Comparison of ENCODE assay signal across 3 fruit fly cellular contexts in the genomic region with DNA sequence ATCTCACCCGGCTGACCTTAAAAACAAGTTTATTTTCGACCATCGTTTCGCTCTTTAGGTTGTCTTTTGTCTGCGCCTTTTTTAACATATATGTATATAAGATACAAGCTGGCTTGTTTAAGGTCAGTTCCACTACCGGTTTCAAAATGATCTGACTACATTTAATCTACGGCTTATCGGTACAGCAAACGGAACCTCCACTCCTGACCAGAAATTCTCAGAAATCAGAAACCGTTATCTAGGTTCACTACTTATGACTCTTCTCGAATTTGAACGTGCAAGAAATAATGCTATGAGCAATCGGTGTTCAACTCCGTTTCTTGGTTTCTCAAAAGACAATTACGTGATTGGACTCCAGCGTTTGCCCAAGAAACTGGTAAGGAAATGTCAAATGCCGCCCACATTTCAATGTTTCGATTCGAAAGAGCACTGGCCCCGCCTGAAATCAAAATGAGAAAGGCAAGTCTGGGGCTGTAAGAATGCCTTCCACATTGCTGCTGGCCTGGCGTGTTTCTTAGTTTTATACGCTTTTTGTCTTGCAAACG.
TF ChIP-seq lines count a peak whose summit lies in the region.

No protein-coding gene starts in this region.

- TF ChIP-seq CTCF in whole organism, embryonic (GFP tag; optimal IDR thresholded peaks at IDR 0.05; lab: Kevin White, UChicago), result no peak

TF ChIP-seq in whole organism, embryonic, 481 proteins besides CTCF, POLR2A, EP300 and RAD21:
- TF ChIP-seq CG15269 (tag; optimal IDR thresholded peaks at IDR 0.05; lab: Kevin White, UChicago), result peak; percentile 31
- peak in 1 of 2 experiments; percentile 18 for TF ChIP-seq Eip74EF (GFP tag; optimal IDR thresholded peaks at IDR 0.05; lab: Kevin White, UChicago)
- TF ChIP-seq Stat92E (GFP tag; optimal IDR thresholded peaks at IDR 0.05; lab: Kevin White, UChicago), result peak in 1 of 3 experiments; percentile 64
- TF ChIP-seq onecut (GFP tag; IDR thresholded peaks at IDR 0.05; lab: Robert Waterston, UW), result no peak
- TF ChIP-seq kni (GFP tag; optimal IDR thresholded peaks at IDR 0.05; lab: Kevin White, UChicago), result peak; percentile 20
- TF ChIP-seq Hr78 (GFP tag; optimal IDR thresholded peaks at IDR 0.05; lab: Kevin White, UChicago), result peak in 1 of 2 experiments; percentile 28
- peak; percentile 45; the same call in 1 of the 4 replicates for TF ChIP-seq chinmo (GFP tag; IDR thresholded peaks at IDR 0.05; lab: Robert Waterston, UW; ENCODE audit: partially characterized antibody)
- no peak for TF ChIP-seq lov (optimal IDR thresholded peaks at IDR 0.05; lab: Kevin White, UChicago)
- no peak for TF ChIP-seq lov (GFP tag; IDR thresholded peaks at IDR 0.05; lab: Robert Waterston, UW)
- TF ChIP-seq Tbp (GFP tag; optimal IDR thresholded peaks at IDR 0.05; lab: Kevin White, UChicago), result no peak
- TF ChIP-seq eve (GFP tag; optimal IDR thresholded peaks at IDR 0.05; lab: Kevin White, UChicago), result no peak
- no peak for TF ChIP-seq pzg (GFP tag; optimal IDR thresholded peaks at IDR 0.05; lab: Kevin White, UChicago)
- TF ChIP-seq CG9876 (GFP tag; optimal IDR thresholded peaks at IDR 0.05; lab: Kevin White, UChicago), result no peak
- TF ChIP-seq CG11695 (GFP tag; IDR thresholded peaks at IDR 0.05; lab: Robert Waterston, UW), result peak; percentile 55; the same call in 2 of the 3 replicates
- TF ChIP-seq nerfin-2 (GFP tag; IDR thresholded peaks at IDR 0.05; lab: Robert Waterston, UW; ENCODE audit: partially characterized antibody), result 0 out of 2 replicates have a peak, but pooled peaks have one; percentile 18

TF ChIP-seq in whole organism, prepupa, 60 proteins besides CTCF, POLR2A, EP300 and RAD21:
- TF ChIP-seq Sox102F (GFP tag; optimal IDR thresholded peaks at IDR 0.05; lab: Kevin White, UChicago), result no peak
- TF ChIP-seq Gug (GFP tag; IDR thresholded peaks at IDR 0.05; lab: Robert Waterston, UW), result no peak
- TF ChIP-seq Ets21C (GFP tag; optimal IDR thresholded peaks at IDR 0.05; lab: Kevin White, UChicago), result no peak
- no peak for TF ChIP-seq fd59A (GFP tag; optimal IDR thresholded peaks at IDR 0.05; lab: Kevin White, UChicago)
- peak; percentile 35 for TF ChIP-seq Eip78C (GFP tag; lab: Kevin White, UChicago)
- TF ChIP-seq OdsH (GFP tag; optimal IDR thresholded peaks at IDR 0.05; lab: Kevin White, UChicago), result no peak
- TF ChIP-seq CG10631 (GFP tag; optimal IDR thresholded peaks at IDR 0.05; lab: Kevin White, UChicago), result no peak
- TF ChIP-seq svp (GFP tag; lab: Kevin White, UChicago), result peak; percentile 13
- no peak for TF ChIP-seq eg (GFP tag; IDR thresholded peaks at IDR 0.05; lab: Robert Waterston, UW)
- no peak for TF ChIP-seq net (GFP tag; optimal IDR thresholded peaks at IDR 0.05; lab: Kevin White, UChicago)
- TF ChIP-seq achi (GFP tag; optimal IDR thresholded peaks at IDR 0.05; lab: Kevin White, UChicago), result no peak
- TF ChIP-seq CG6792 (GFP tag; optimal IDR thresholded peaks at IDR 0.05; lab: Kevin White, UChicago), result no peak
- no peak for TF ChIP-seq topi (GFP tag; optimal IDR thresholded peaks at IDR 0.05; lab: Kevin White, UChicago)
- TF ChIP-seq dac (GFP tag; optimal IDR thresholded peaks at IDR 0.05; lab: Kevin White, UChicago), result no peak
- TF ChIP-seq CG8319 (GFP tag; optimal IDR thresholded peaks at IDR 0.05; lab: Kevin White, UChicago), result no peak
- no peak for TF ChIP-seq Met (GFP tag; optimal IDR thresholded peaks at IDR 0.05; lab: Kevin White, UChicago)
- TF ChIP-seq Eip75B (GFP tag; optimal IDR thresholded peaks at IDR 0.05; lab: Kevin White, UChicago), result peak; percentile 1

TF ChIP-seq in whole organism, pupa, 21 proteins besides CTCF, POLR2A, EP300 and RAD21:
- TF ChIP-seq gl (tag; optimal IDR thresholded peaks at IDR 0.05; lab: Kevin White, UChicago) (no peak), EcR (GFP tag; optimal IDR thresholded peaks at IDR 0.05; lab: Kevin White, UChicago) (peak; percentile 75)
